Worm (Caenorhabditis elegans) whole organism, young adult: ENCODE measurements around the gene M02B1.3.
"Not testable (repeated sequence)": the region's sequence is repeated elsewhere in the genome, so short reads cannot be mapped to it uniquely, and the experiment has no call there.

Source experiments
- B0261.1 ChIP-seq: sonication (generic microtip); optimal IDR thresholded peaks from 2 replicates; lab custom pipeline; 2016; ENCODE audit warnings: mild to moderate bottlenecking, missing genetic modification characterization, moderate library complexity, missing compliant biosample characterization
- F23B12.7 ChIP-seq: sonication (generic microtip); optimal IDR thresholded peaks from 2 replicates; lab custom pipeline; 2017; ENCODE audit warnings: missing genetic modification characterization, mild to moderate bottlenecking, missing compliant biosample characterization, antibody characterized with exemption, moderate library complexity; ENCODE audit not compliant: insufficient read depth
- F37B4.10 ChIP-seq: fragments of 200-800 bp; sonication (Bioruptor generic); IDR thresholded peaks from 2 replicates; pipeline ENCODE4 v1.3.6; 2022; ENCODE audit warnings: missing genetic modification characterization, missing compliant biosample characterization
- F52B5.7 ChIP-seq: sonication (generic microtip); optimal IDR thresholded peaks from 2 replicates; lab custom pipeline; 2016; ENCODE audit warnings: mild to moderate bottlenecking, missing genetic modification characterization, missing compliant biosample characterization
- F57A8.1 ChIP-seq: fragments of 200-800 bp; sonication (Bioruptor generic); optimal IDR thresholded peaks from 2 replicates; lab custom pipeline; 2018; ENCODE audit warnings: mild to moderate bottlenecking, missing genetic modification characterization, moderate library complexity, missing compliant biosample characterization
- Y53F4B.3 ChIP-seq: fragments of 200-800 bp; sonication (Bioruptor generic); IDR thresholded peaks from 2 replicates; pipeline ENCODE4 v1.3.6; 2022; ENCODE audit warnings: missing genetic modification reagents, missing genetic modification characterization, missing compliant biosample characterization
- ceh-91 ChIP-seq: fragments of 200-800 bp; sonication (Bioruptor generic); IDR thresholded peaks from 2 replicates; pipeline ENCODE4 v1.3.6; 2022; ENCODE audit warnings: missing genetic modification reagents, missing genetic modification characterization, missing compliant biosample characterization
- egl-18 ChIP-seq: fragments of 200-800 bp; sonication (Bioruptor generic); IDR thresholded peaks from 2 replicates; pipeline ENCODE4 v1.3.6; 2022; ENCODE audit warnings: missing genetic modification reagents, missing genetic modification characterization, missing compliant biosample characterization
- egl-44 ChIP-seq: fragments of 200-800 bp; sonication (Bioruptor generic); IDR thresholded peaks from 2 replicates; pipeline ENCODE4 v1.3.6; 2022; ENCODE audit warnings: missing genetic modification reagents, missing genetic modification characterization, missing compliant biosample characterization
- ets-4 ChIP-seq: fragments of 200-800 bp; sonication (Bioruptor generic); optimal IDR thresholded peaks from 2 replicates; lab custom pipeline; 2018; ENCODE audit warnings: mild to moderate bottlenecking, missing genetic modification characterization, missing compliant biosample characterization
- gei-17 ChIP-seq: fragments of 200-800 bp; sonication (Bioruptor generic); optimal IDR thresholded peaks from 2 replicates; lab custom pipeline; 2018; ENCODE audit warnings: mild to moderate bottlenecking, missing genetic modification characterization, missing compliant biosample characterization
- him-1 ChIP-seq: sonication (generic microtip); optimal IDR thresholded peaks from 2 replicates; lab custom pipeline; 2016; ENCODE audit warnings: missing genotype, missing genetic modification reagents, missing genetic modification characterization, missing compliant biosample characterization
- hlh-12 ChIP-seq: sonication (generic microtip); optimal IDR thresholded peaks from 2 replicates; lab custom pipeline; 2016; ENCODE audit warnings: missing genetic modification characterization, missing compliant biosample characterization
- lag-1 ChIP-seq: fragments of 200-800 bp; sonication (Bioruptor generic); IDR thresholded peaks from 2 replicates; pipeline ENCODE4 v1.3.6; 2022; ENCODE audit warnings: missing genetic modification reagents, missing genetic modification characterization, missing compliant biosample characterization
- let-607 ChIP-seq, 2 experiments: fragments of 200-800 bp in 1 of 2; sonication (Bioruptor generic) in 1 of 2; sonication (generic microtip) in 1 of 2; optimal IDR thresholded peaks; 2 replicates each; lab custom pipeline; 2016 to 2018; ENCODE audit warnings: mild to moderate bottlenecking in 2 of 2, missing compliant biosample characterization in 2 of 2, missing genetic modification characterization in 2 of 2, moderate library complexity in 2 of 2, missing genotype in 1 of 2
- lin-35 ChIP-seq, 3 experiments: fragments of 150-350 bp in 2 of 3; sonication (generic microtip) in 1 of 3; optimal IDR thresholded peaks; 2 replicates each; lab custom pipeline; 2014 to 2018; ENCODE audit warnings: missing biosample characterization in 3 of 3, missing genetic modification characterization in 3 of 3, missing genetic modification reagents in 3 of 3
- lin-40 ChIP-seq: sonication (generic microtip); optimal IDR thresholded peaks from 2 replicates; lab custom pipeline; 2016; ENCODE audit warnings: missing genetic modification characterization, mild to moderate bottlenecking, missing compliant biosample characterization, missing genotype, missing genetic modification reagents
- mel-28 ChIP-seq: sonication (generic microtip); optimal IDR thresholded peaks from 2 replicates; lab custom pipeline; 2016; ENCODE audit warnings: borderline replicate concordance, mild to moderate bottlenecking, missing genetic modification characterization, missing compliant biosample characterization
- mxl-1 ChIP-seq: sonication (generic microtip); optimal IDR thresholded peaks from 2 replicates; lab custom pipeline; 2016; ENCODE audit warnings: missing genetic modification characterization, missing compliant biosample characterization
- nhr-179 ChIP-seq: sonication (generic microtip); optimal IDR thresholded peaks from 2 replicates; lab custom pipeline; 2016; ENCODE audit warnings: mild to moderate bottlenecking, missing genetic modification characterization, missing compliant biosample characterization
- nhr-80 ChIP-seq: sonication (generic microtip); optimal IDR thresholded peaks from 2 replicates; lab custom pipeline; 2016; ENCODE audit warnings: missing genetic modification characterization, missing compliant biosample characterization
- pbrm-1 ChIP-seq: fragments of 200-800 bp; sonication (Bioruptor generic); IDR thresholded peaks from 2 replicates; pipeline ENCODE4 v1.3.6; 2022; ENCODE audit warnings: missing genetic modification reagents, missing genetic modification characterization, missing compliant biosample characterization
- repo-1 ChIP-seq: sonication (generic microtip); optimal IDR thresholded peaks from 2 replicates; lab custom pipeline; 2017; ENCODE audit warnings: mild to moderate bottlenecking, missing genetic modification characterization, missing compliant biosample characterization
- rpc-1 ChIP-seq, 2 experiments: fragments of 150-350 bp in 1 of 2; sonication (generic microtip) in 1 of 2; optimal IDR thresholded peaks; 2 replicates each; lab custom pipeline; 2014 to 2018; ENCODE audit warnings: missing biosample characterization in 1 of 2, missing genetic modification characterization in 1 of 2, missing genetic modification reagents in 1 of 2, missing genotype in 1 of 2
- sea-2 ChIP-seq: fragments of 200-800 bp; sonication (Bioruptor generic); IDR thresholded peaks from 2 replicates; pipeline ENCODE4 v1.3.6; 2022; ENCODE audit warnings: missing genetic modification characterization, missing compliant biosample characterization
- snpc-4 ChIP-seq, 5 experiments: fragments of 150-350 bp in 1 of 5; sonication (generic microtip) in 4 of 5; optimal IDR thresholded peaks; 2 replicates each; lab custom pipeline; 2014 to 2018; ENCODE audit warnings: missing genetic modification characterization in 5 of 5, missing biosample characterization in 3 of 5, antibody characterized with exemption in 2 of 5, mild to moderate bottlenecking in 2 of 5, missing compliant biosample characterization in 2 of 5, missing genotype in 2 of 5, moderate library complexity in 2 of 5, missing genetic modification reagents in 1 of 5
- sptf-2 ChIP-seq: fragments of 200-800 bp; sonication (Bioruptor generic); optimal IDR thresholded peaks from 2 replicates; lab custom pipeline; 2018; ENCODE audit warnings: mild to moderate bottlenecking, missing genetic modification characterization, missing compliant biosample characterization
- xnd-1 ChIP-seq: sonication (generic microtip); optimal IDR thresholded peaks from 2 replicates; lab custom pipeline; 2016; ENCODE audit warnings: missing genotype, missing genetic modification reagents, missing genetic modification characterization, missing compliant biosample characterization
- zfh-2 ChIP-seq: fragments of 200-800 bp; sonication (Bioruptor generic); conservative IDR thresholded peaks from 2 replicates; pipeline ENCODE4 v1.3.6; 2022; ENCODE audit warnings: missing genetic modification reagents, missing genetic modification characterization, missing compliant biosample characterization

The M02B1.3 gene

DNA sequence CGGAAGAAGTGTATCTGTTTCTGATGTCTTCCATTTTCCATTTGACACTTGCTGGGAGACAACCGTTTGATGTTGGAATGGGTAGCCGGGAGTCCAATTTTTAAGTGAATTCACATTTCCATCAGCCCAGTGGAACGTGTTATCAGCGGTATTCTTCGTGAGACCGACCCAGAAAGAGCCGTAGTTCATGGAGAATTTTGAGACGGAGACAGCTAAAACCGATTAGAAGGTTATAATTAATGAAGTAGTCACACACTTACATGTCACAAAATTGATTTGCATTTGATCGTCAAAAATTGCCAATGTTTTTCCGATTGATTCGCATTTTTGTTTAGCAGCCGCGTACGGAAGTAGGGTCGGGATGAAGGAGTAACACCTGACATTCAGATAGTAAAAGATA lies 33.1 kb downstream of the M02B1.3 start:
- TF ChIP-seq lin-35 (GFP tag; optimal IDR thresholded peaks at IDR 0.05; lab: Kevin White, UChicago) = no peak
- peak; percentile 26 for TF ChIP-seq ets-4 (GFP tag; lab: Kevin White, UChicago)
- TF ChIP-seq ceh-91 (GFP tag; lab: Robert Waterston, UW) = no peak
- no peak for TF ChIP-seq sptf-2
- peak in 1 of 2 experiments; percentile 16 for TF ChIP-seq let-607 (tag; optimal IDR thresholded peaks at IDR 0.05; lab: Kevin White, UChicago)
- TF ChIP-seq Y53F4B.3 = no peak
- peak; percentile 88 for TF ChIP-seq nhr-80 (tag; lab: Kevin White, UChicago)
- no peak for TF ChIP-seq F57A8.1 (GFP tag; lab: Kevin White, UChicago)
- no peak for TF ChIP-seq B0261.1 (tag; lab: Kevin White, UChicago)
- TF ChIP-seq repo-1 (tag; lab: Kevin White, UChicago) = no peak
- no peak for TF ChIP-seq hlh-12 (tag; lab: Kevin White, UChicago)
- TF ChIP-seq him-1 (tag; lab: Kevin White, UChicago) = no peak
- TF ChIP-seq egl-44 (GFP tag; lab: Robert Waterston, UW) = no peak

DNA sequence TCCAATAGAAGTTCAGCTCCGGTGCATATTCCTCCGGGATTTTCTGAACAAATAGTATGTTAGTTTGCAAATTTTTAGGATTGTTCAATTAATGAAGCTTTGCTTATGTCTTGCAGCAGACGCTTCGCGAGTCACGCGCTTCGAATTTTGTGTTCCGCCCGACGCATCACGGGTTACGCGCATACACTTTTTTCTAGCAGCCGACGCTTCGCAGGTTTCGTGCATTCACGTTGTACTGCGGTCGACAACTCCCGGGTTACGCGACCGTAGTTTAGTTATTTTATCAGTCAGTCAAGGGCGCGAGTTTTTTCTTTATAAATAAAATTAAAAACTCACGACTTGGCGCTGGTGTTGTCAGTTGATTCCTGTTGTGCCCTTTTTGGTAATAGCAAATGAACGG lies 33.5 kb downstream of the M02B1.3 start:
- TF ChIP-seq F52B5.7 (tag; lab: Kevin White, UChicago) (no peak), egl-18 (no peak), lag-1 (GFP tag; lab: Robert Waterston, UW) (no peak), pbrm-1 (no peak), nhr-179 (no peak), snpc-4 (GFP tag; optimal IDR thresholded peaks at IDR 0.05; lab: Kevin White, UChicago) (no peak), snpc-4 (tag; optimal IDR thresholded peaks at IDR 0.05; lab: Kevin White, UChicago) (peak; percentile 46 to 89 (median 70)), mel-28 (no peak), zfh-2 (GFP tag; lab: Robert Waterston, UW) (no peak), rpc-1 (optimal IDR thresholded peaks at IDR 0.05; lab: Kevin White, UChicago) (no peak), rpc-1 (tag; optimal IDR thresholded peaks at IDR 0.05; lab: Kevin White, UChicago) (no peak), lin-40 (tag; lab: Kevin White, UChicago) (no peak), xnd-1 (tag; lab: Kevin White, UChicago) (no peak), F37B4.10 (GFP tag; lab: Robert Waterston, UW) (0 out of 2 replicates have a peak, but pooled peaks have one; percentile 25)

DNA sequence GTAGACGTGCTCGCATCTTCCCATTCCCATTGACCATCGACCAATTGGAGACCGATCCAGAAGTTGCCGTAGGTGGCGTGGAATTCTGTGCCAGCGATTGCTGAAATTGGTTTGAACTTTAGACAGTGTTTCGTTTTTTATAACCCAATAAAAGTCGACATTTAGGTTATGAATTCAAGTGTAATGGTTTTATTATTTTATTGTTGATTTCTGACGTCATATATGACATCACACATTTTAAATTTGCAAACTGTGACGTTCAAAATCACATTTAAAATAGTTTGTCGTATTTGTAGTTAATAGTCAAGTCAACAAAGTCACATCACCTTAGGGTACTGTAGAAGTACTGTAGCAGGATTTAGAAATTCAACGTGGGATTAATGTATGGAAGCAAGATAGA lies 34.0 kb downstream of the M02B1.3 start:
- TF ChIP-seq gei-17 (GFP tag; lab: Kevin White, UChicago) (no peak), mxl-1 (tag; lab: Kevin White, UChicago) (no peak)

DNA sequence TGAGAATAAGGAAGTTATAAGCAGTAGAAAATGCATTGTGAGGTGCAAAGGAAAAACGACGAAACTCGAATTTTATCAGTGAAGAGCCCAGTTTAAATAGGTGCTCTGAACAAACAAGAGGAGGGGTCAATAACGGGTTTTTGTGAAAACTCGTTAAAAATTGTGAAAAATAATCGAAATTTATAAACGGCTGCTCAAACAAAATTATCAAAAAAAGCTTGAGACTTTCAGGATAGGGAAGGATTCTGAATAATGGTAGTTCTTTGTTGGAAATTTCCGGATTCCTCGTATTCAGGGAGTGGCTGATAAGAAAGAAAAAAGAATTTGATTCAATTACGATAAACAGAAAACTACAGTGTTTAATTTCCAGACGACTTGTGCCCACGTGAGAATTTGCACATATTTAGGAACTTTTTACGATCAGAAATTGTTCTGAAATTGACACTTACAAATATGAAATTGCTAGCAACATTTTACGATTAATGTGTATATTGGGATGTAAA lies 35.2 kb downstream of the M02B1.3 start, which contains the start of gene clec-187:
Gene clec-187 (minus strand): TSS at position 51 of the 503 bp plus-strand sequence.
- TF ChIP-seq lin-35 (GFP tag; optimal IDR thresholded peaks at IDR 0.05; lab: Kevin White, UChicago) = no peak

DNA sequence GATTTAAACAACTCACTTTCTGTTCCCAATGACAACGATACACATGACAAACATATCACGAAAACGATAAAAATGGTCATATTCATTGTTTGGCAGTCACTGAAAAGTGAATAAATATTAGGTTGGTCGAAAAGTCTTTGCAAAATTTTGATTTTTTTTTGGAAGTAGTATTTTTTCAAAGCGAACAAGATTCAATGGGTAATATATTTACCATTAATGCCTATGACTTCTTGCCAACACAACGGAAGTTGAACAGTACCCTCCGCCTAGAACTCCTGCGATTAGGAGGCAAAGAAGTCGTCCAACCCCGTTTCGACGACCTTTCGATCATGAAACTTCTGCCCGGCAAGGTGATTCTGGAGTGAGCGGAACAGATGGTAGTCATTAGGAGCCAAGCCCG lies 39.0 kb downstream of the M02B1.3 start, which contains the start of gene ZK896.1:
Gene ZK896.1 (minus strand): TSS at position 101 of the 400 bp plus-strand sequence.
- not testable (repeated sequence) for TF ChIP-seq sea-2 (GFP tag; lab: Robert Waterston, UW); F23B12.7 (tag; lab: Kevin White, UChicago); hlh-12 (tag; lab: Kevin White, UChicago)
